Worm (Caenorhabditis elegans): ENCODE measurements around the gene orai-1.
A peak's percentile ranks its signal among the peaks of the same experiment; 100 is the strongest.

orai-1 gene

ce11 chrIII:627838-628237 is 18.7 kb upstream of the orai-1 start, which contains the start of gene T19C3.5:
Gene T19C3.5, minus strand, starts transcription at chrIII:627938.
- TF ChIP-seq dao-5 (tag; optimal IDR thresholded peaks at IDR 0.05) (no peak), him-1 (tag; optimal IDR thresholded peaks at IDR 0.05) (no peak), W03F9.2 (tag; optimal IDR thresholded peaks at IDR 0.05) (no peak)

- no peak for TF ChIP-seq W03F9.2 (tag; optimal IDR thresholded peaks at IDR 0.05)
- TF ChIP-seq dao-5 (tag; optimal IDR thresholded peaks at IDR 0.05): no peak
- no peak for TF ChIP-seq him-1 (tag; optimal IDR thresholded peaks at IDR 0.05)
Measured at ce11 chrIII:631421-631820, 15.1 kb upstream of the orai-1 start, which contains the start of gene T19C3.6. Gene T19C3.6, minus strand, starts transcription at chrIII:631521.

ce11 chrIII:634618-635017 is 11.9 kb upstream of the orai-1 start, which contains the start of gene fem-2:
Gene fem-2, minus strand, starts transcription at chrIII:634626.
- no peak for TF ChIP-seq dao-5 (tag; optimal IDR thresholded peaks at IDR 0.05)
- TF ChIP-seq W03F9.2 (tag; optimal IDR thresholded peaks at IDR 0.05): peak; percentile 19

ce11 chrIII:636067-636466 is 10.5 kb upstream of the orai-1 start, which contains the start of gene T19C3.7:
Gene T19C3.7, minus strand, starts transcription at chrIII:636167.
- TF ChIP-seq W03F9.2 (tag; optimal IDR thresholded peaks at IDR 0.05) (no peak), him-1 (tag; optimal IDR thresholded peaks at IDR 0.05) (no peak), dao-5 (tag; optimal IDR thresholded peaks at IDR 0.05) (no peak)

- TF ChIP-seq dao-5 (tag; optimal IDR thresholded peaks at IDR 0.05) (no peak), him-1 (tag; optimal IDR thresholded peaks at IDR 0.05) (no peak), W03F9.2 (tag; optimal IDR thresholded peaks at IDR 0.05) (no peak)
Measured at ce11 chrIII:638319-638718, 8.2 kb upstream of the orai-1 start, which contains the start of gene sbds-1. Gene sbds-1, minus strand, starts transcription at chrIII:638419.

- TF ChIP-seq W03F9.2 (tag; optimal IDR thresholded peaks at IDR 0.05) (peak; percentile 76), him-1 (tag; optimal IDR thresholded peaks at IDR 0.05) (no peak)
Measured at ce11 chrIII:640198-640803, 6.3 kb upstream of the orai-1 start, which contains the start of the genes tag-266 and tag-267. Gene tag-266, minus strand, starts transcription at chrIII:640226. Gene tag-267, plus strand, starts transcription at chrIII:640790.

- TF ChIP-seq W03F9.2 (tag; optimal IDR thresholded peaks at IDR 0.05) (no peak), dao-5 (tag; optimal IDR thresholded peaks at IDR 0.05) (no peak), him-1 (tag; optimal IDR thresholded peaks at IDR 0.05) (no peak)
Measured at ce11 chrIII:641759-642158, 4.8 kb upstream of the orai-1 start, which contains the start of gene W06E11.1. Gene W06E11.1, plus strand, starts transcription at chrIII:642059.

ce11 chrIII:644660-645059 is 1.9 kb upstream of the orai-1 start:
- TF ChIP-seq W03F9.2 (tag; optimal IDR thresholded peaks at IDR 0.05) (no peak), dao-5 (tag; optimal IDR thresholded peaks at IDR 0.05) (no peak), him-1 (tag; optimal IDR thresholded peaks at IDR 0.05) (no peak)

- no peak for TF ChIP-seq W03F9.2 (tag; optimal IDR thresholded peaks at IDR 0.05)
- TF ChIP-seq him-1 (tag; optimal IDR thresholded peaks at IDR 0.05): no peak
- TF ChIP-seq dao-5 (tag; optimal IDR thresholded peaks at IDR 0.05): no peak
Measured at ce11 chrIII:647248-647647, 694 bp downstream of the orai-1 start.

ce11 chrIII:649935-650334 is 3.4 kb downstream of the orai-1 start:
- no peak for TF ChIP-seq W03F9.2 (tag; optimal IDR thresholded peaks at IDR 0.05)
- no peak for TF ChIP-seq him-1 (tag; optimal IDR thresholded peaks at IDR 0.05)
- TF ChIP-seq dao-5 (tag; optimal IDR thresholded peaks at IDR 0.05): no peak

- TF ChIP-seq dao-5 (tag; optimal IDR thresholded peaks at IDR 0.05): no peak
Measured at ce11 chrIII:650539-650938, 4.0 kb downstream of the orai-1 start.

- no peak for TF ChIP-seq W03F9.2 (tag; optimal IDR thresholded peaks at IDR 0.05)
- no peak for TF ChIP-seq him-1 (tag; optimal IDR thresholded peaks at IDR 0.05)
- TF ChIP-seq dao-5 (tag; optimal IDR thresholded peaks at IDR 0.05): no peak
Measured at ce11 chrIII:651587-651986, 5.0 kb downstream of the orai-1 start.

ce11 chrIII:654365-654764 is 7.8 kb downstream of the orai-1 start:
- TF ChIP-seq dao-5 (tag; optimal IDR thresholded peaks at IDR 0.05): no peak
- no peak for TF ChIP-seq W03F9.2 (tag; optimal IDR thresholded peaks at IDR 0.05)

ce11 chrIII:656660-657059 is 10.1 kb downstream of the orai-1 start:
- no peak for TF ChIP-seq dao-5 (tag; optimal IDR thresholded peaks at IDR 0.05)
- TF ChIP-seq W03F9.2 (tag; optimal IDR thresholded peaks at IDR 0.05): no peak
- TF ChIP-seq him-1 (tag; optimal IDR thresholded peaks at IDR 0.05): no peak

ce11 chrIII:657241-657640 is 10.7 kb downstream of the orai-1 start:
- no peak for TF ChIP-seq him-1 (tag; optimal IDR thresholded peaks at IDR 0.05)
- TF ChIP-seq W03F9.2 (tag; optimal IDR thresholded peaks at IDR 0.05): no peak
- TF ChIP-seq dao-5 (tag; optimal IDR thresholded peaks at IDR 0.05): no peak

Measured in whole organism, L4/young adult.